Fruit fly (Drosophila melanogaster) whole organism, embryonic: ENCODE results near the gene CG11470.

Experiments
- Ada2b ChIP-seq: fragments of 200-800 bp; sonication (Bioruptor generic); IDR thresholded peaks from 2 replicates; pipeline ENCODE4 v1.3.6; 2022; ENCODE audit warnings: missing biosample characterization, missing genetic modification characterization
- Adf1 ChIP-seq: fragments of 200-800 bp; sonication (Bioruptor generic); IDR thresholded peaks from 2 replicates; pipeline ENCODE4 v1.3.6; 2022; ENCODE audit warnings: missing biosample characterization, missing genetic modification characterization
- Bgb ChIP-seq: fragments of 200-800 bp; sonication (Bioruptor generic); IDR thresholded peaks from 2 replicates; pipeline ENCODE4 v1.3.6; 2022; ENCODE audit warnings: missing biosample characterization, missing genetic modification characterization; ENCODE audit not compliant: partially characterized antibody
- CG10274 ChIP-seq: fragments of 200-800 bp; sonication (Bioruptor generic); optimal IDR thresholded peaks from 3 replicates; lab custom pipeline; 2017; ENCODE audit warnings: missing biosample characterization, mild to moderate bottlenecking, missing genetic modification characterization
- CG10565 ChIP-seq: fragments of 200-800 bp; sonication (Bioruptor generic); optimal IDR thresholded peaks from 3 replicates; lab custom pipeline; 2016; ENCODE audit warnings: missing biosample characterization, mild to moderate bottlenecking, missing genetic modification characterization
- CG11560 ChIP-seq: fragments of 200-800 bp; sonication (Bioruptor generic); IDR thresholded peaks from 3 replicates; pipeline ENCODE4 v1.3.6; 2022; ENCODE audit warnings: missing biosample characterization, missing genetic modification characterization
- CG12391 ChIP-seq: fragments of 200-800 bp; sonication (Bioruptor generic); optimal IDR thresholded peaks from 3 replicates; lab custom pipeline; 2018; ENCODE audit warnings: missing biosample characterization, mild to moderate bottlenecking, missing genetic modification characterization, moderate library complexity
- CG15479 ChIP-seq: fragments of 200-800 bp; sonication (Bioruptor generic); optimal IDR thresholded peaks from 3 replicates; lab custom pipeline; 2019; ENCODE audit warnings: missing biosample characterization, mild to moderate bottlenecking, missing genetic modification characterization, moderate library complexity
- CG17328 ChIP-seq: fragments of 200-800 bp; sonication (Bioruptor generic); IDR thresholded peaks from 2 replicates; pipeline ENCODE4 v1.3.6; 2022; ENCODE audit warnings: missing biosample characterization, missing genetic modification characterization
- CG18262 ChIP-seq: fragments of 200-800 bp; optimal IDR thresholded peaks from 3 replicates; lab custom pipeline; 2019; ENCODE audit warnings: missing biosample characterization, mild to moderate bottlenecking, missing genetic modification characterization, moderate library complexity
- CG1832 ChIP-seq: fragments of 200-800 bp; sonication (Bioruptor generic); optimal IDR thresholded peaks from 2 replicates; lab custom pipeline; 2017; ENCODE audit warnings: missing biosample characterization, mild to moderate bottlenecking, missing genetic modification characterization, inconsistent platforms
- CG2129 ChIP-seq: fragments of 200-800 bp; sonication (Bioruptor generic); IDR thresholded peaks from 2 replicates; pipeline ENCODE4 v1.3.6; 2022; ENCODE audit warnings: missing biosample characterization, missing genetic modification characterization; ENCODE audit not compliant: partially characterized antibody
- CG2202 ChIP-seq: fragments of 200-800 bp; sonication (Bioruptor generic); optimal IDR thresholded peaks from 2 replicates; lab custom pipeline; 2018; ENCODE audit warnings: missing biosample characterization, mild to moderate bottlenecking, missing genetic modification characterization
- CG32532 ChIP-seq: fragments of 200-800 bp; sonication (Bioruptor generic); IDR thresholded peaks from 2 replicates; pipeline ENCODE4 v1.3.6; 2022; ENCODE audit warnings: missing biosample characterization, missing genetic modification characterization
- CG7556 ChIP-seq: fragments of 200-800 bp; sonication (Bioruptor generic); optimal IDR thresholded peaks from 2 replicates; lab custom pipeline; 2017; ENCODE audit warnings: missing biosample characterization, mild to moderate bottlenecking, missing genetic modification characterization
- CG8924 ChIP-seq: fragments of 200-800 bp; optimal IDR thresholded peaks from 3 replicates; lab custom pipeline; 2019; ENCODE audit warnings: missing biosample characterization, mild to moderate bottlenecking, missing genetic modification characterization, moderate library complexity
- CoRest ChIP-seq: fragments of 200-800 bp; sonication (Bioruptor generic); optimal IDR thresholded peaks from 3 replicates; lab custom pipeline; 2018; ENCODE audit warnings: missing biosample characterization, mild to moderate bottlenecking, missing genetic modification characterization, moderate library complexity
- Dip3 ChIP-seq: fragments of 200-800 bp; sonication (Bioruptor generic); optimal IDR thresholded peaks from 3 replicates; lab custom pipeline; 2016; ENCODE audit warnings: missing biosample characterization, missing genetic modification characterization
- Drgx ChIP-seq: fragments of 200-800 bp; sonication (Bioruptor generic); IDR thresholded peaks from 2 replicates; pipeline ENCODE4 v1.3.6; 2022; ENCODE audit warnings: missing biosample characterization, missing genetic modification characterization
- Jarid2 ChIP-seq: fragments of 200-800 bp; sonication (Bioruptor generic); optimal IDR thresholded peaks from 3 replicates; lab custom pipeline; 2017; ENCODE audit warnings: mild to moderate bottlenecking, missing biosample characterization, missing genetic modification reagents, missing genetic modification characterization
- Neu2 ChIP-seq: fragments of 200-800 bp; sonication (Bioruptor generic); optimal IDR thresholded peaks from 3 replicates; lab custom pipeline; 2016; ENCODE audit warnings: missing biosample characterization, missing genetic modification characterization, borderline replicate concordance
- Nf-YC ChIP-seq: fragments of 200-800 bp; optimal IDR thresholded peaks from 3 replicates; lab custom pipeline; 2019; ENCODE audit warnings: missing biosample characterization, mild to moderate bottlenecking, missing genetic modification characterization, moderate library complexity
- Pdp1 ChIP-seq, 2 experiments: fragments of 200-800 bp; sonication (Bioruptor generic); optimal IDR thresholded peaks; 3 replicates each; lab custom pipeline; 2016; ENCODE audit warnings: missing biosample characterization in 2 of 2, missing genetic modification characterization in 2 of 2, mild to moderate bottlenecking in 1 of 2, moderate library complexity in 1 of 2
- Tbp ChIP-seq: fragments of >200 bp; optimal IDR thresholded peaks from 2 replicates; lab custom pipeline; 2018; ENCODE audit warnings: missing biosample characterization, missing genetic modification characterization
- Trl ChIP-seq, 3 experiments: fragments of >200 bp in 2 of 3; fragments of 200-800 bp in 1 of 3; sonication (Bioruptor generic) in 1 of 3; optimal IDR thresholded peaks; 2 replicates in 1 of 3; 3 replicates in 2 of 3; lab custom pipeline; 2016 to 2017; ENCODE audit warnings: missing biosample characterization in 1 of 3, missing genetic modification characterization in 1 of 3
- abd-A ChIP-seq: fragments of 200-800 bp; sonication (Bioruptor generic); optimal IDR thresholded peaks from 3 replicates; lab custom pipeline; 2019; ENCODE audit warnings: missing biosample characterization, mild to moderate bottlenecking, missing genetic modification characterization, moderate library complexity
- ap ChIP-seq: fragments of 200-800 bp; sonication (Bioruptor generic); IDR thresholded peaks from 2 replicates; pipeline ENCODE4 v1.3.6; 2022; ENCODE audit warnings: missing biosample characterization, missing genetic modification characterization
- cas ChIP-seq: fragments of 200-800 bp; sonication (Bioruptor generic); IDR thresholded peaks from 2 replicates; pipeline ENCODE4 v1.3.6; 2022; ENCODE audit warnings: missing biosample characterization, missing genetic modification characterization
- chif ChIP-seq, 2 experiments: fragments of 200-800 bp; sonication (Bioruptor generic); optimal IDR thresholded peaks; 3 replicates each; lab custom pipeline; 2016; ENCODE audit warnings: missing biosample characterization in 2 of 2, missing genetic modification characterization in 2 of 2
- ci ChIP-seq: fragments of 200-800 bp; sonication (Bioruptor generic); IDR thresholded peaks from 3 replicates; pipeline ENCODE4 v1.3.6; 2022; ENCODE audit warnings: missing biosample characterization, missing genetic modification characterization
- crol ChIP-seq: fragments of 200-800 bp; sonication (Bioruptor generic); IDR thresholded peaks from 2 replicates; pipeline ENCODE4 v1.3.6; 2022; ENCODE audit warnings: missing biosample characterization, missing genetic modification characterization
- disco-r ChIP-seq: fragments of 200-800 bp; sonication (Bioruptor generic); optimal IDR thresholded peaks from 2 replicates; lab custom pipeline; 2016; ENCODE audit warnings: missing biosample characterization, missing genetic modification characterization
- ftz-f1 ChIP-seq: fragments of 200-800 bp; sonication (Bioruptor generic); optimal IDR thresholded peaks from 2 replicates; lab custom pipeline; 2016; ENCODE audit warnings: missing biosample characterization, missing genetic modification characterization
- gcm ChIP-seq: fragments of 200-800 bp; sonication (Bioruptor generic); optimal IDR thresholded peaks from 2 replicates; lab custom pipeline; 2019; ENCODE audit warnings: missing biosample characterization, mild to moderate bottlenecking, missing genetic modification characterization, moderate library complexity
- onecut ChIP-seq: fragments of 200-800 bp; sonication (Bioruptor generic); IDR thresholded peaks from 2 replicates; pipeline ENCODE4 v1.3.6; 2022; ENCODE audit warnings: missing biosample characterization, missing genetic modification characterization
- psq ChIP-seq: fragments of 200-800 bp; sonication (Bioruptor generic); optimal IDR thresholded peaks from 2 replicates; lab custom pipeline; 2017; ENCODE audit warnings: missing biosample characterization, missing genetic modification characterization
- scrt ChIP-seq: fragments of 200-800 bp; sonication (Bioruptor generic); optimal IDR thresholded peaks from 2 replicates; lab custom pipeline; 2018; ENCODE audit warnings: missing biosample characterization, mild to moderate bottlenecking, missing genetic modification characterization, moderate library complexity
- sd ChIP-seq: fragments of 200-800 bp; sonication (Bioruptor generic); optimal IDR thresholded peaks from 3 replicates; lab custom pipeline; 2018; ENCODE audit warnings: missing biosample characterization, mild to moderate bottlenecking, missing genetic modification characterization, moderate library complexity
- sens ChIP-seq: fragments of 200-800 bp; sonication (Bioruptor generic); peaks from one replicate; lab custom pipeline; 2016; ENCODE audit warnings: missing biosample characterization, missing genetic modification characterization
- sim ChIP-seq: fragments of 200-800 bp; sonication (Bioruptor generic); IDR thresholded peaks from 2 replicates; pipeline ENCODE4 v1.3.6; 2022; ENCODE audit warnings: missing biosample characterization, missing genetic modification characterization
- sna ChIP-seq: fragments of 200-800 bp; sonication (Bioruptor generic); IDR thresholded peaks from 2 replicates; pipeline ENCODE4 v1.3.6; 2022; ENCODE audit warnings: missing biosample characterization, missing genetic modification characterization; ENCODE audit not compliant: partially characterized antibody
- stc ChIP-seq: fragments of 200-800 bp; sonication (Bioruptor generic); IDR thresholded peaks from 2 replicates; pipeline ENCODE4 v1.3.6; 2022; ENCODE audit warnings: missing biosample characterization, missing genetic modification characterization
- tio ChIP-seq: fragments of 200-800 bp; sonication (Bioruptor generic); optimal IDR thresholded peaks from 2 replicates; lab custom pipeline; 2017; ENCODE audit warnings: missing biosample characterization, missing genetic modification characterization, inconsistent platforms
- tll ChIP-seq, 2 experiments: fragments of 200-800 bp in 1 of 2; fragments of >200 bp in 1 of 2; sonication (Bioruptor generic) in 1 of 2; optimal IDR thresholded peaks; 2 replicates each; lab custom pipeline; 2017 to 2019; ENCODE audit warnings: missing biosample characterization in 2 of 2, missing genetic modification characterization in 2 of 2, mild to moderate bottlenecking in 1 of 2, moderate library complexity in 1 of 2
- trh ChIP-seq: fragments of 200-800 bp; sonication (Bioruptor generic); optimal IDR thresholded peaks from 2 replicates; lab custom pipeline; 2016; ENCODE audit warnings: missing biosample characterization, missing genetic modification characterization
- twi ChIP-seq: fragments of 200-800 bp; optimal IDR thresholded peaks from 2 replicates; lab custom pipeline; 2019; ENCODE audit warnings: missing biosample characterization, mild to moderate bottlenecking, missing genetic modification characterization, moderate library complexity
- wdn ChIP-seq: fragments of 200-800 bp; sonication (Bioruptor generic); IDR thresholded peaks from 2 replicates; pipeline ENCODE4 v1.3.6; 2022; ENCODE audit warnings: missing biosample characterization, missing genetic modification characterization
- wor ChIP-seq: fragments of 200-800 bp; sonication (Bioruptor generic); IDR thresholded peaks from 2 replicates; pipeline ENCODE4 v1.3.6; 2022; ENCODE audit warnings: missing biosample characterization, missing genetic modification characterization
- yki ChIP-seq: fragments of >200 bp; optimal IDR thresholded peaks from 3 replicates; lab custom pipeline; 2018
- zf30C ChIP-seq: fragments of 200-800 bp; sonication (Bioruptor generic); optimal IDR thresholded peaks from 3 replicates; lab custom pipeline; 2018; ENCODE audit warnings: missing biosample characterization, mild to moderate bottlenecking, missing genetic modification characterization

Gene CG11470

DNA sequence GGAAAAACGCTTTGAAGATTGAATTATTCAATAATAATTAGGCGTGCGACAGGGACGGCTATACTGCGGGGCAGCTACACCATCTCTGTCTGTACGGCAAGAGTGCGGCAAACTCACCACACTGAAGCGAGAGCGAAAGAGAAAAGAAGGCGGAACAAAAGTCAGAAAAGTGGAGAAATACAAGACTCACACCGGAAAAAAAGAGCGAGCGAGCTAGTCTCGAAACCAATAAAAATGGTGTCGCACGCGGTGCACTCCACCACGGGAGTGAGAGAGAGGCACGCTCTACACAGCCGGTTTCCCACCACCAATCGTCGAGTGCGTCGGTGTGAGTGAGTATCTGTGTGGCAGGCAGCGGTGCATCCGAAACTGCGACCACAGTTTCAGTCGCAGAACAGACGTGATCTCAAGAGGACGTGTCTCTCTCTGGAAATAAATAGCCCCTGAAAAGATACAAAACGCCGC is 33.5 kb downstream of the CG11470 start, which contains the start of gene Dr (continued):
- TF ChIP-seq wor (GFP tag; lab: Robert Waterston, UW) (no peak), chif (GFP tag; optimal IDR thresholded peaks at IDR 0.05; lab: Kevin White, UChicago) (peak in 1 of 2 experiments; percentile 21), ap (GFP tag; lab: Robert Waterston, UW) (no peak), Neu2 (GFP tag; lab: Kevin White, UChicago) (no peak), scrt (no peak), CG10565 (GFP tag; lab: Kevin White, UChicago) (no peak), Trl (optimal IDR thresholded peaks at IDR 0.05; lab: Kevin White, UChicago) (peak; percentile 64 to 66), Trl (GFP tag; optimal IDR thresholded peaks at IDR 0.05; lab: Kevin White, UChicago) (no peak), CG17328 (GFP tag; lab: Robert Waterston, UW) (peak; percentile 45; the same call in 1 of the 2 replicates), CG1832 (GFP tag; lab: Kevin White, UChicago) (peak; percentile 98), stc (no peak), CoRest (peak; percentile 73), zf30C (GFP tag; lab: Kevin White, UChicago) (peak; percentile 46), crol (peak; percentile 53; the same call in 1 of the 2 replicates), Bgb (GFP tag; lab: Robert Waterston, UW) (peak; percentile 54; the same call in 1 of the 2 replicates), Dip3 (no peak), ftz-f1 (GFP tag; lab: Kevin White, UChicago) (no peak), Tbp (GFP tag; lab: Kevin White, UChicago) (peak; percentile 43), Adf1 (GFP tag; lab: Robert Waterston, UW) (peak; percentile 72), CG2202 (tag; lab: Kevin White, UChicago) (no peak), twi (peak; percentile 36), ci (peak; percentile 50; the same call in 1 of the 3 replicates), Nf-YC (tag; lab: Kevin White, UChicago) (peak; percentile 99), CG11560 (no peak), onecut (no peak; the same call in none of the 2 replicates), Drgx (GFP tag; lab: Robert Waterston, UW) (peak; percentile 25; the same call in 1 of the 2 replicates), CG2129 (GFP tag; lab: Robert Waterston, UW) (no peak), CG18262 (peak; percentile 16), abd-A (tag; lab: Kevin White, UChicago) (peak; percentile 93), CG32532 (GFP tag; lab: Robert Waterston, UW) (peak; percentile 16; the same call in 1 of the 2 replicates), sd (tag; lab: Kevin White, UChicago) (peak; percentile 4), wdn (GFP tag; lab: Robert Waterston, UW) (no peak), Pdp1 (GFP tag; optimal IDR thresholded peaks at IDR 0.05; lab: Kevin White, UChicago) (peak in 1 of 2 experiments; percentile 79), sens (GFP tag; lab: Kevin White, UChicago) (peak; percentile 78), sna (GFP tag; lab: Robert Waterston, UW) (peak; percentile 20; the same call in 1 of the 2 replicates), cas (GFP tag; lab: Robert Waterston, UW) (no peak), yki (no peak), CG15479 (peak; percentile 25), psq (GFP tag; lab: Kevin White, UChicago) (no peak), trh (GFP tag; lab: Kevin White, UChicago) (no peak), sim (GFP tag; lab: Robert Waterston, UW) (0 out of 2 replicates have a peak, but pooled peaks have one; percentile 43), CG10274 (no peak), disco-r (GFP tag; lab: Kevin White, UChicago) (no peak), CG7556 (GFP tag; lab: Kevin White, UChicago) (no peak), Ada2b (GFP tag; lab: Robert Waterston, UW) (no peak), tio (no peak), CG8924 (tag; lab: Kevin White, UChicago) (peak; percentile 39), tll (GFP tag; optimal IDR thresholded peaks at IDR 0.05; lab: Kevin White, UChicago) (peak; percentile 76 to 91), gcm (GFP tag; lab: Kevin White, UChicago) (peak; percentile 21), CG12391 (tag; lab: Kevin White, UChicago) (no peak), Jarid2 (GFP tag; lab: Kevin White, UChicago) (peak; percentile 91)
